Worm (Caenorhabditis elegans) whole organism, midembryonic: Measurements from ENCODE around the gene C02G6.3.

Source experiments
- med-1 ChIP-seq: sonication (generic microtip); optimal IDR thresholded peaks from 2 replicates; lab custom pipeline; 2017; ENCODE audit warnings: missing genetic modification characterization, mild to moderate bottlenecking, missing compliant biosample characterization, antibody characterized with exemption, missing genetic modification reagents; ENCODE audit not compliant: insufficient read depth
- tab-1 ChIP-seq: fragments of 200-800 bp; sonication (Bioruptor generic); IDR thresholded peaks from 2 replicates; pipeline ENCODE4 v1.3.6; 2022; ENCODE audit warnings: missing genetic modification characterization, missing compliant biosample characterization

DNA sequence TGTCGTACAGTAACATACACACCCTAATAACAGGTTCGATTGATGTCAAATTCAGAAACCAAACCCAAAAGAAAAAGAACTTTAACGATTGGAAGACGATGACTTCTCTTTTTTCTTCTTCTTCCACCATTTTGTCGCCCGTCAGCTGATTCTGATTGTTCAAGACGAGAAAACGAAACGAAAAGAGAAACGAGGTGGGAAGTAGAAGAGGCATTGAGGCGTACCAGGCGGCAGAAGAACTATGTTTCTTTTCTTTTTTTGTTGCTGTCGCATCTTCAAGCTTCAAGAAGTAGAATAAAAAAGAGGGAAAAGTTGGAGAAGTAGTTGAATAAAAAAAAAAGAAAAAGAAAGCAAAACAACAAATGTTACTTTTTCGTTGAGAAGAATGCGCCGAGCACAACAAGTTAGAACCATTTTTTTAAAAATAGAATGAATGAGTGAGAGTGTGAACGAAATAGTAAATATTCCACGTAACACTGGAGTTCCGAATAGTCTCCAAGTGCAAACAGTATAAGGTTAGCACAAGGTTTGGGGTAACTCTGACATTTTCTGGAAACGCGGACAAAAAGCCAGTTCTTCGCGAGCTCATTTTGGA is 32.1 kb upstream of the C02G6.3 start:
- TF ChIP-seq med-1 (no peak), tab-1 (GFP tag; lab: Robert Waterston, UW) (no peak)
